Fruit fly (Drosophila melanogaster): ENCODE results near the gene CG14212.

Gene CG14212

DNA sequence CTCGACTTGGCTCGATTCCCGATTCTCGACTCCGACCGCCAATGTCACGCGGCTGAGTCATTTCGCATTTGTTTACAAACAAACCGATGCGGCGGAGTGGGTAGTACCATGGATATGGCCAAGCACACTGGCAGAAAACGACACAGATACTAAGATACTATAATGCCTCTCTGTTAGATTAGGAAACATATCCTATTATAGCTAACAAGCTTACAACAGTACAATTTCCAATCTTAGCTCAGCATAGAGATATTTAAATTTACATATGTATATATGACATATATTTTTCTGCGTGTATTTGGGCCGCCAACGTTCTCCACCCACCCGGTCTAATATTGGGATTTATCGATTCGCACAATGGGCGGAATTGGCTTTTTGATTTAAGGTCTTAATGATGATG is 21.6 kb upstream of the CG14212 start (continued):
- TF ChIP-seq CG3919 (GFP tag; optimal IDR thresholded peaks at IDR 0.05): peak; percentile 84
- peak; percentile 65 for TF ChIP-seq CG4318 (GFP tag; optimal IDR thresholded peaks at IDR 0.05)
- TF ChIP-seq salr (GFP tag; optimal IDR thresholded peaks at IDR 0.05): peak; percentile 11 to 79
- TF ChIP-seq CG34406 (GFP tag; optimal IDR thresholded peaks at IDR 0.05): peak; percentile 44
- TF ChIP-seq esn (GFP tag; optimal IDR thresholded peaks at IDR 0.05): peak; percentile 64
- peak; percentile 55 for TF ChIP-seq fd59A (GFP tag; optimal IDR thresholded peaks at IDR 0.05)
- peak; percentile 48 for TF ChIP-seq Hr39 (GFP tag; optimal IDR thresholded peaks at IDR 0.05)
- peak; percentile 25 for TF ChIP-seq fkh (GFP tag; optimal IDR thresholded peaks at IDR 0.05)
- TF ChIP-seq Blimp-1 (GFP tag; optimal IDR thresholded peaks at IDR 0.05): peak; percentile 8
- TF ChIP-seq Gug (GFP tag; IDR thresholded peaks at IDR 0.05): peak; percentile 76
- TF ChIP-seq OdsH (GFP tag; optimal IDR thresholded peaks at IDR 0.05): peak; percentile 67
- peak; percentile 85 for TF ChIP-seq CG8119 (GFP tag; IDR thresholded peaks at IDR 0.05)
- peak; percentile 83 for TF ChIP-seq topi (GFP tag; optimal IDR thresholded peaks at IDR 0.05)
- TF ChIP-seq ss (GFP tag; optimal IDR thresholded peaks at IDR 0.05): peak; percentile 60 to 61
- peak; percentile 92 for TF ChIP-seq Eip78C (GFP tag)
- peak; percentile 81 for TF ChIP-seq CG10631 (GFP tag; optimal IDR thresholded peaks at IDR 0.05)
- no peak for TF ChIP-seq fd85E (GFP tag; optimal IDR thresholded peaks at IDR 0.05)
- peak; percentile 66 for TF ChIP-seq cyc (GFP tag; optimal IDR thresholded peaks at IDR 0.05)
- peak; percentile 27 for TF ChIP-seq CG1621 (tag; optimal IDR thresholded peaks at IDR 0.05)
- TF ChIP-seq acj6 (GFP tag; optimal IDR thresholded peaks at IDR 0.05): peak; percentile 63
- peak; percentile 40 for TF ChIP-seq CG11762 (GFP tag; optimal IDR thresholded peaks at IDR 0.05; ENCODE audit: insufficient read depth)
- peak; percentile 89 for TF ChIP-seq CG6163 (GFP tag; IDR thresholded peaks at IDR 0.05)
- TF ChIP-seq eg (GFP tag; IDR thresholded peaks at IDR 0.05): peak; percentile 89
- peak; percentile 65 for TF ChIP-seq CG6792 (GFP tag; optimal IDR thresholded peaks at IDR 0.05)
- peak; percentile 60 for TF ChIP-seq Lpt (GFP tag; optimal IDR thresholded peaks at IDR 0.05)
- TF ChIP-seq lz (GFP tag; optimal IDR thresholded peaks at IDR 0.05): peak; percentile 70
- TF ChIP-seq dsx (GFP tag; optimal IDR thresholded peaks at IDR 0.05; ENCODE audit: poor library complexity, severe bottlenecking): peak; percentile 66
- TF ChIP-seq CG8319 (GFP tag; optimal IDR thresholded peaks at IDR 0.05): peak; percentile 54

DNA sequence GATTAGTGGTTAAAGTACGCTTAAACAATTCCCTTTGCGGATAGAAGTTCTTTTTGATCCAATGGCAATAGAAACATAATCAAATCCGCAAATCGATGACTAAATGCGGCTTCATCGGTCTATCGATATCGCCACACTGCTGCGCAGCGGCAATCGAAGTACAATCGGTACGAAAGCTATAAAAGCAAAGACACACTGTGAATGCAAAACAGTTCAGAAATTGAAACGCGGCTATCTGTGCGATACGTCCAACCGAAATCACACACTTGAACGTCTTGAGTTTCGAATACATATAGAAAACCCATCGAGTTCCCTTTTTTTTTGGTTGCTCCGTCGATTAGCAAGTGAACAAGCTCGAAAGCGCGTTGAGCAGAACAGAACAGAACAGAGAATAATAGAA is 20.5 kb upstream of the CG14212 start, which contains the start of gene CG14207:
CG14207 (plus strand) TSS at position 203 of the 400 bp plus-strand sequence.
- TF ChIP-seq CG8319 (GFP tag; optimal IDR thresholded peaks at IDR 0.05) (no peak), CG6163 (GFP tag; IDR thresholded peaks at IDR 0.05) (peak; percentile 47; the same call in 1 of the 3 replicates), spab (GFP tag; optimal IDR thresholded peaks at IDR 0.05) (no peak), CG9139 (GFP tag; optimal IDR thresholded peaks at IDR 0.05) (no peak), vri (GFP tag; optimal IDR thresholded peaks at IDR 0.05) (peak; percentile 50), CG11902 (GFP tag; optimal IDR thresholded peaks at IDR 0.05) (no peak), CG3032 (tag; optimal IDR thresholded peaks at IDR 0.05) (peak; percentile 0), cyc (GFP tag; optimal IDR thresholded peaks at IDR 0.05) (no peak), CG16779 (tag; optimal IDR thresholded peaks at IDR 0.05) (peak; percentile 29), Lpt (GFP tag; optimal IDR thresholded peaks at IDR 0.05) (no peak), Eip75B (GFP tag; optimal IDR thresholded peaks at IDR 0.05) (no peak), CG31627 (GFP tag; optimal IDR thresholded peaks at IDR 0.05) (no peak), Sox14 (GFP tag; optimal IDR thresholded peaks at IDR 0.05) (peak; percentile 34), Hr39 (GFP tag; optimal IDR thresholded peaks at IDR 0.05) (no peak), OdsH (GFP tag; optimal IDR thresholded peaks at IDR 0.05) (no peak), CG4318 (GFP tag; optimal IDR thresholded peaks at IDR 0.05) (no peak), achi (GFP tag; optimal IDR thresholded peaks at IDR 0.05) (no peak), fkh (GFP tag; optimal IDR thresholded peaks at IDR 0.05) (no peak), Hr4 (GFP tag; optimal IDR thresholded peaks at IDR 0.05) (no peak), CG8632 (GFP tag; optimal IDR thresholded peaks at IDR 0.05) (no peak), CG11762 (GFP tag; optimal IDR thresholded peaks at IDR 0.05; ENCODE audit: insufficient read depth) (no peak), ss (GFP tag; optimal IDR thresholded peaks at IDR 0.05) (peak; percentile 2 to 10), Sox102F (GFP tag; optimal IDR thresholded peaks at IDR 0.05) (peak; percentile 11), CG8119 (GFP tag; IDR thresholded peaks at IDR 0.05) (no peak), Eip78C (GFP tag) (peak; percentile 66), CG15336 (GFP tag; IDR thresholded peaks at IDR 0.05) (no peak), dac (GFP tag; optimal IDR thresholded peaks at IDR 0.05) (no peak), Gug (GFP tag; IDR thresholded peaks at IDR 0.05) (no peak), CG11294 (GFP tag; IDR thresholded peaks at IDR 0.05) (no peak), esn (GFP tag; optimal IDR thresholded peaks at IDR 0.05) (peak; percentile 19), lz (GFP tag; optimal IDR thresholded peaks at IDR 0.05) (no peak), CG3919 (GFP tag; optimal IDR thresholded peaks at IDR 0.05) (peak; percentile 2), fd59A (GFP tag; optimal IDR thresholded peaks at IDR 0.05) (no peak), CG6808 (GFP tag; optimal IDR thresholded peaks at IDR 0.05) (peak; percentile 31), Hr38 (GFP tag; optimal IDR thresholded peaks at IDR 0.05) (no peak), Met (GFP tag; optimal IDR thresholded peaks at IDR 0.05) (peak; percentile 3), CG32006 (GFP tag; optimal IDR thresholded peaks at IDR 0.05) (no peak)
